Fruit fly (Drosophila melanogaster): ENCODE results near the gene Esp.

DNA sequence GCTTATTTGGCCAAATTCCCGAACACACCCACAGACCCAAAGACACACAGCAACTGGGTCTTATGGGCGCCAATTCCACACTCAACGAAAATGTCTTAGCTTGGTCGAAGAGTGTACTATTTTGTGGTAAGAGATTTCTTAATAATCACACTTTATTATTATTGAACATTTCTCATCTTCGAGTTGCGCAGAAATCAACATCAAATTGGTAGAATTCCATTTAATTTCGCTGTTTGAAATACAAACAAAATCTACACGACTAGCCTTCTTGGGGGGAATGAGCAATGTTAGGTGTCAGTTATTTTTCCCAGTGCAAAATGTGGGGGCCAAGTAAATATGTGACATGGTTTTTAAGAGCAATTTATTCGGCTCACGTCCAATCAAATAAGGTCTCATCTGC lies 49.2 kb downstream of the Esp start:
- TF ChIP-seq pan (optimal IDR thresholded peaks at IDR 0.05): no peak
- TF ChIP-seq CG8478 (optimal IDR thresholded peaks at IDR 0.05): no peak
- TF ChIP-seq Dll (optimal IDR thresholded peaks at IDR 0.05): no peak
- no peak for TF ChIP-seq psq (optimal IDR thresholded peaks at IDR 0.05)
